Fruit fly (Drosophila melanogaster): ENCODE data around the gene CG13901.

Gene CG13901

DNA sequence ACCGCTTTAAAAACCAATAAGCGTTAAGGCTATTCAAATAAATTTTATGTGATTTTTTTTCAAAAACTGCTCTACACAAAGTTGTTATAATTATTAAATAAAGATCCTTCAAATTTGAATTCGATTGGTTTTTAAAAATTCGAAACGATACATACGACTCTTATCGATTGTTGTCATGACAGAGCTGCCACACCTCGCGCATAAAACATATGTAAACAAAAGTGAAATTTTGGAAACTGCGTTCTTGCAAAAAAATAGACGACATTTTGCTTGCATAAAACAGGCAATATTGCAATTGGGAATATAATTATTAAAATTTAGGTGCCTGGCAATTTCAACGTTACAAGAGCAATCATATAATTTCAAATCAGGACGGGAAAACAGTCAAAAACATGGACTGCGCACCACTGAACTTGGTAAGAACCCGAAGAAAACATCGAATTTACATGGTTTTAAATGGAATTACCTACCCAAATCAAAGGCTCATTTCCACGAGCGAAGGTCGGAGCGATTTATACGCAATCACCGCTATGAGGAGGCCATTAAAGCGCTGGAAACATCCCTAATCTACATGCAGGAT is 2.1 kb downstream of the CG13901 start, which contains the start of gene CG42554 (continued):
- peak; percentile 51; the same call in 2 of the 3 replicates for TF ChIP-seq CG16813 (GFP tag; IDR thresholded peaks at IDR 0.05; ENCODE audit: partially characterized antibody)
- TF ChIP-seq zfh1 (GFP tag; IDR thresholded peaks at IDR 0.05): no peak
- no peak for TF ChIP-seq ac (GFP tag; optimal IDR thresholded peaks at IDR 0.05)
- TF ChIP-seq bbx (GFP tag; IDR thresholded peaks at IDR 0.05; ENCODE audit: partially characterized antibody): peak; percentile 26; the same call in 1 of the 2 replicates
- no peak for TF ChIP-seq CG2712 (tag; optimal IDR thresholded peaks at IDR 0.05)
- TF ChIP-seq CG15269 (tag; optimal IDR thresholded peaks at IDR 0.05): no peak
- TF ChIP-seq odd (GFP tag; optimal IDR thresholded peaks at IDR 0.05): no peak
- no peak for TF ChIP-seq CG7987 (GFP tag; optimal IDR thresholded peaks at IDR 0.05)
- TF ChIP-seq E2f1 (GFP tag; IDR thresholded peaks at IDR 0.05): no peak
- TF ChIP-seq her (GFP tag; optimal IDR thresholded peaks at IDR 0.05): no peak
- no peak for TF ChIP-seq chm (GFP tag; IDR thresholded peaks at IDR 0.05)
- no peak for TF ChIP-seq bab2 (GFP tag; optimal IDR thresholded peaks at IDR 0.05)
- no peak for TF ChIP-seq CG2678 (tag; optimal IDR thresholded peaks at IDR 0.05)
- peak; percentile 90 for TF ChIP-seq Blimp-1 (GFP tag; optimal IDR thresholded peaks at IDR 0.05)
- no peak for TF ChIP-seq NC2α (GFP tag; optimal IDR thresholded peaks at IDR 0.05)
- TF ChIP-seq MBD-R2 (GFP tag; IDR thresholded peaks at IDR 0.05): peak; percentile 64; the same call in 1 of the 2 replicates
- TF ChIP-seq CG8388 (GFP tag; optimal IDR thresholded peaks at IDR 0.05): no peak
- TF ChIP-seq Meics (GFP tag; optimal IDR thresholded peaks at IDR 0.05): no peak
- peak; percentile 62 for TF ChIP-seq Scr (GFP tag; IDR thresholded peaks at IDR 0.05; ENCODE audit: partially characterized antibody)
- TF ChIP-seq corto (GFP tag; optimal IDR thresholded peaks at IDR 0.05): no peak
- TF ChIP-seq Deaf1 (tag; optimal IDR thresholded peaks at IDR 0.05): no peak
- no peak for TF ChIP-seq CG1647 (GFP tag; optimal IDR thresholded peaks at IDR 0.05)
- peak; percentile 44 for TF ChIP-seq pzg (GFP tag; optimal IDR thresholded peaks at IDR 0.05)
- TF ChIP-seq Sry-β (GFP tag; optimal IDR thresholded peaks at IDR 0.05): no peak
- TF ChIP-seq Spps (tag; optimal IDR thresholded peaks at IDR 0.05): no peak
- peak; percentile 52; the same call in 1 of the 2 replicates for TF ChIP-seq hbn (GFP tag; IDR thresholded peaks at IDR 0.05; ENCODE audit: partially characterized antibody)
- no peak for TF ChIP-seq sens (GFP tag)
- no peak for TF ChIP-seq Optix (GFP tag; IDR thresholded peaks at IDR 0.05)
- peak in 1 of 2 experiments; percentile 77 for TF ChIP-seq crp (GFP tag; optimal IDR thresholded peaks at IDR 0.05)
- peak; percentile 30; the same call in 1 of the 2 replicates for TF ChIP-seq CG2129 (GFP tag; IDR thresholded peaks at IDR 0.05; ENCODE audit: partially characterized antibody)
- TF ChIP-seq CG6791 (GFP tag; IDR thresholded peaks at IDR 0.05; ENCODE audit: partially characterized antibody): peak; percentile 33; the same call in 1 of the 3 replicates
- peak; percentile 45 for TF ChIP-seq MESR4 (GFP tag; optimal IDR thresholded peaks at IDR 0.05)
- no peak for TF ChIP-seq cg (GFP tag; optimal IDR thresholded peaks at IDR 0.05)
- no peak for TF ChIP-seq Trl (optimal IDR thresholded peaks at IDR 0.05)
- TF ChIP-seq Trl (GFP tag; optimal IDR thresholded peaks at IDR 0.05): no peak
- TF ChIP-seq Lhr (GFP tag; optimal IDR thresholded peaks at IDR 0.05): no peak
- no peak for TF ChIP-seq CG17612 (GFP tag; IDR thresholded peaks at IDR 0.05)
- TF ChIP-seq trem (tag; optimal IDR thresholded peaks at IDR 0.05): peak; percentile 63
- TF ChIP-seq CG11504 (tag; optimal IDR thresholded peaks at IDR 0.05): no peak
- no peak for TF ChIP-seq CG7556 (GFP tag; optimal IDR thresholded peaks at IDR 0.05)
- TF ChIP-seq Med (GFP tag): peak; percentile 11
- no peak for TF ChIP-seq Ada2b (GFP tag; IDR thresholded peaks at IDR 0.05)
- no peak for TF ChIP-seq CG8765 (GFP tag; IDR thresholded peaks at IDR 0.05)
- peak; percentile 61 for TF ChIP-seq CG2116 (GFP tag; optimal IDR thresholded peaks at IDR 0.05)
- TF ChIP-seq knrl (GFP tag; IDR thresholded peaks at IDR 0.05; ENCODE audit: partially characterized antibody): peak; percentile 41; the same call in 2 of the 3 replicates
- TF ChIP-seq org-1 (GFP tag; optimal IDR thresholded peaks at IDR 0.05): no peak
- peak; percentile 2 for TF ChIP-seq lbe (GFP tag; optimal IDR thresholded peaks at IDR 0.05)
- no peak for TF ChIP-seq CG4404 (GFP tag; IDR thresholded peaks at IDR 0.05)
- TF ChIP-seq CG5180 (GFP tag; optimal IDR thresholded peaks at IDR 0.05): no peak

All from whole organism, embryonic.